Worm (Caenorhabditis elegans) whole organism, midembryonic: ENCODE results near the gene ugt-30.

Experiments
- flt-1 ChIP-seq: fragments of 200-800 bp; sonication (Bioruptor generic); IDR thresholded peaks from 2 replicates; pipeline ENCODE4 v1.3.6; 2022; ENCODE audit warnings: missing genetic modification characterization, missing compliant biosample characterization
- med-1 ChIP-seq: sonication (generic microtip); optimal IDR thresholded peaks from 2 replicates; lab custom pipeline; 2017; ENCODE audit warnings: missing genetic modification characterization, mild to moderate bottlenecking, missing compliant biosample characterization, antibody characterized with exemption, missing genetic modification reagents; ENCODE audit not compliant: insufficient read depth
- ref-1 ChIP-seq: fragments of 200-800 bp; sonication (Bioruptor generic); conservative IDR thresholded peaks from 2 replicates; pipeline ENCODE4 v1.3.6; 2022; ENCODE audit warnings: missing genetic modification reagents, missing genetic modification characterization, missing compliant biosample characterization
- tab-1 ChIP-seq: fragments of 200-800 bp; sonication (Bioruptor generic); IDR thresholded peaks from 2 replicates; pipeline ENCODE4 v1.3.6; 2022; ENCODE audit warnings: missing genetic modification characterization, missing compliant biosample characterization
- ztf-23 ChIP-seq: fragments of 200-800 bp; sonication (Bioruptor generic); IDR thresholded peaks from 2 replicates; pipeline ENCODE4 v1.3.6; 2022; ENCODE audit warnings: missing genetic modification reagents, missing genetic modification characterization, missing compliant biosample characterization
- ztf-29 ChIP-seq: fragments of 200-800 bp; sonication (Bioruptor generic); IDR thresholded peaks from 2 replicates; pipeline ENCODE4 v1.3.6; 2022; ENCODE audit warnings: missing genetic modification reagents, missing genetic modification characterization, missing compliant biosample characterization

ce11 chrV:15083659-15084058 is 41.4 kb downstream of the ugt-30 start:
- no peak for TF ChIP-seq med-1 (GFP tag; lab: Kevin White, UChicago)
- no peak for TF ChIP-seq ref-1 (GFP tag; lab: Robert Waterston, UW)
- TF ChIP-seq flt-1 (GFP tag; lab: Robert Waterston, UW): no peak
- TF ChIP-seq ztf-23 (GFP tag; lab: Robert Waterston, UW): no peak
- TF ChIP-seq tab-1 (GFP tag; lab: Robert Waterston, UW): no peak
- no peak for TF ChIP-seq ztf-29 (GFP tag; lab: Robert Waterston, UW)
